Worm (Caenorhabditis elegans) whole organism, L4 larva: Measurements from ENCODE around the gene C07G1.7.

ENCODE experiments used
- D1046.2 ChIP-seq: fragments of 200-800 bp; sonication (Bioruptor generic); IDR thresholded peaks from 2 replicates; pipeline ENCODE4 v1.3.6; 2022; ENCODE audit warnings: missing genetic modification characterization, missing compliant biosample characterization
- F26F4.8 ChIP-seq: fragments of 200-800 bp; sonication (Bioruptor generic); conservative IDR thresholded peaks from 2 replicates; pipeline ENCODE4 v1.3.6; 2022; ENCODE audit warnings: missing genetic modification characterization, missing compliant biosample characterization
- F37D6.2 ChIP-seq: sonication (generic microtip); optimal IDR thresholded peaks from 2 replicates; lab custom pipeline; 2016; ENCODE audit warnings: mild to moderate bottlenecking, missing genetic modification characterization, missing compliant biosample characterization
- T20F7.1 ChIP-seq: fragments of 200-800 bp; sonication (Bioruptor generic); optimal IDR thresholded peaks from 2 replicates; lab custom pipeline; 2018; ENCODE audit warnings: mild to moderate bottlenecking, missing genetic modification characterization, missing compliant biosample characterization
- Y105C5A.15 ChIP-seq: fragments of 200-800 bp; sonication (Bioruptor generic); IDR thresholded peaks from 2 replicates; pipeline ENCODE4 v1.3.6; 2022; ENCODE audit warnings: missing genetic modification characterization, missing compliant biosample characterization
- Y5F2A.4 ChIP-seq: fragments of 200-800 bp; sonication (Bioruptor generic); optimal IDR thresholded peaks from 2 replicates; lab custom pipeline; 2018; ENCODE audit warnings: mild to moderate bottlenecking, missing genetic modification characterization, missing compliant biosample characterization
- ZK337.2 ChIP-seq: fragments of 200-800 bp; sonication (Bioruptor generic); IDR thresholded peaks from 2 replicates; pipeline ENCODE4 v1.3.6; 2022; ENCODE audit warnings: missing genetic modification reagents, missing genetic modification characterization, missing compliant biosample characterization
- ZK546.5 ChIP-seq, 2 experiments: sonication (generic microtip); optimal IDR thresholded peaks; 2 replicates each; lab custom pipeline; 2017; ENCODE audit warnings: missing biosample characterization in 2 of 2, missing genetic modification characterization in 2 of 2
- aha-1 ChIP-seq: fragments of 150-350 bp; peaks from one replicate; lab custom pipeline; 2014; ENCODE audit warnings: missing biosample characterization, missing genetic modification characterization
- aly-2 ChIP-seq: sonication (generic microtip); optimal IDR thresholded peaks from 2 replicates; lab custom pipeline; 2018; ENCODE audit warnings: missing biosample characterization, missing genetic modification characterization
- ceh-20 ChIP-seq: fragments of 200-800 bp; sonication (Bioruptor generic); IDR thresholded peaks from 2 replicates; pipeline ENCODE4 v1.3.6; 2022; ENCODE audit warnings: missing genetic modification reagents, missing genetic modification characterization, missing compliant biosample characterization
- ceh-28 ChIP-seq: fragments of 150-350 bp; optimal IDR thresholded peaks from 2 replicates; lab custom pipeline; 2014; ENCODE audit warnings: missing biosample characterization, missing genetic modification reagents, missing genetic modification characterization
- ceh-82 ChIP-seq: sonication (generic microtip); optimal IDR thresholded peaks from 2 replicates; lab custom pipeline; 2017; ENCODE audit warnings: missing biosample characterization, missing genetic modification characterization
- ces-1 ChIP-seq: fragments of 150-350 bp; sonication (generic microtip); optimal IDR thresholded peaks from 4 replicates; lab custom pipeline; 2014; ENCODE audit warnings: missing biosample characterization, missing genetic modification reagents, missing genetic modification characterization
- ctbp-1 ChIP-seq: fragments of 200-800 bp; sonication (Bioruptor generic); IDR thresholded peaks from 2 replicates; pipeline ENCODE4 v1.3.6; 2022; ENCODE audit warnings: missing genetic modification reagents, missing genetic modification characterization, missing compliant biosample characterization
- daf-12 ChIP-seq: fragments of 150-350 bp; optimal IDR thresholded peaks from 2 replicates; lab custom pipeline; 2014; ENCODE audit warnings: missing biosample characterization, missing genetic modification reagents, missing genetic modification characterization
- daf-16 ChIP-seq, 3 experiments: sonication (generic microtip); optimal IDR thresholded peaks; 2 replicates each; lab custom pipeline; 2016 to 2017; ENCODE audit warnings: missing genetic modification characterization in 3 of 3, missing genetic modification reagents in 3 of 3, mild to moderate bottlenecking in 2 of 3, missing compliant biosample characterization in 2 of 3, missing biosample characterization in 1 of 3, moderate library complexity in 1 of 3
- daf-19 ChIP-seq: fragments of 200-800 bp; sonication (Bioruptor generic); conservative IDR thresholded peaks from 2 replicates; pipeline ENCODE4 v1.3.6; 2022; ENCODE audit warnings: missing genetic modification characterization, missing compliant biosample characterization
- dmd-6 ChIP-seq: fragments of 200-800 bp; sonication (Bioruptor generic); IDR thresholded peaks from 2 replicates; pipeline ENCODE4 v1.3.6; 2022; ENCODE audit warnings: missing genetic modification reagents, missing genetic modification characterization, missing compliant biosample characterization
- egl-43 ChIP-seq: fragments of 200-800 bp; sonication (Bioruptor generic); IDR thresholded peaks from 2 replicates; pipeline ENCODE4 v1.3.6; 2022; ENCODE audit warnings: missing genetic modification reagents, missing genetic modification characterization, missing compliant biosample characterization
- hif-1 ChIP-seq, 2 experiments: sonication (generic microtip); optimal IDR thresholded peaks; 2 replicates each; lab custom pipeline; 2016 to 2017; ENCODE audit warnings: missing compliant biosample characterization in 2 of 2, missing genetic modification characterization in 2 of 2, missing genetic modification reagents in 2 of 2, missing genotype in 2 of 2, mild to moderate bottlenecking in 1 of 2
- hlh-30 ChIP-seq: sonication (generic microtip); optimal IDR thresholded peaks from 2 replicates; lab custom pipeline; 2017; ENCODE audit warnings: antibody characterized with exemption, mild to moderate bottlenecking, missing genetic modification characterization, missing compliant biosample characterization; ENCODE audit not compliant: insufficient read depth
- hmg-1.1 ChIP-seq: fragments of 200-800 bp; sonication (Bioruptor generic); IDR thresholded peaks from 2 replicates; pipeline ENCODE4 v1.3.6; 2022; ENCODE audit warnings: missing genetic modification reagents, missing genetic modification characterization, missing compliant biosample characterization
- lim-7 ChIP-seq: fragments of 200-800 bp; sonication (Bioruptor generic); IDR thresholded peaks from 2 replicates; pipeline ENCODE4 v1.3.6; 2022; ENCODE audit warnings: missing genetic modification characterization, missing compliant biosample characterization
- lin-13 ChIP-seq: fragments of 150-350 bp; optimal IDR thresholded peaks from 2 replicates; lab custom pipeline; 2014; ENCODE audit warnings: missing biosample characterization, missing genetic modification reagents, missing genetic modification characterization
- lsy-2 ChIP-seq, 2 experiments: fragments of 150-350 bp in 1 of 2; sonication (generic microtip) in 1 of 2; optimal IDR thresholded peaks; 2 replicates each; lab custom pipeline; 2014 to 2017; ENCODE audit warnings: missing biosample characterization in 2 of 2, missing genetic modification characterization in 2 of 2
- madf-5 ChIP-seq, 2 experiments: fragments of 200-800 bp; sonication (Bioruptor generic); IDR thresholded peaks; 2 replicates each; pipeline ENCODE4 v1.3.6; 2022; ENCODE audit warnings: missing compliant biosample characterization in 2 of 2, missing genetic modification characterization in 2 of 2
- mdl-1 ChIP-seq, 2 experiments: fragments of 150-350 bp in 1 of 2; sonication (generic microtip) in 1 of 2; optimal IDR thresholded peaks; 2 replicates each; lab custom pipeline; 2014 to 2017; ENCODE audit warnings: missing biosample characterization in 2 of 2, missing genetic modification characterization in 2 of 2
- mep-1 ChIP-seq: fragments of 150-350 bp; sonication (generic microtip); optimal IDR thresholded peaks from 3 replicates; lab custom pipeline; 2014; ENCODE audit warnings: missing biosample characterization, missing genetic modification characterization
- mes-2 ChIP-seq: sonication (generic microtip); optimal IDR thresholded peaks from 2 replicates; lab custom pipeline; 2016; ENCODE audit warnings: missing genotype, mild to moderate bottlenecking, missing genetic modification characterization, missing compliant biosample characterization; ENCODE audit not compliant: poor library complexity, severe bottlenecking
- mxl-2 ChIP-seq: fragments of 200-800 bp; sonication (Bioruptor generic); conservative IDR thresholded peaks from 2 replicates; pipeline ENCODE4 v1.3.6; 2022; ENCODE audit warnings: missing genetic modification reagents, missing genetic modification characterization, missing compliant biosample characterization
- mxl-3 ChIP-seq: fragments of 200-800 bp; sonication (Bioruptor generic); optimal IDR thresholded peaks from 2 replicates; lab custom pipeline; 2018; ENCODE audit warnings: mild to moderate bottlenecking, missing genetic modification characterization, missing compliant biosample characterization
- nhr-10 ChIP-seq: fragments of 150-350 bp; optimal IDR thresholded peaks from 2 replicates; lab custom pipeline; 2014; ENCODE audit warnings: missing biosample characterization, missing genetic modification characterization
- nhr-102 ChIP-seq: sonication (generic microtip); optimal IDR thresholded peaks from 2 replicates; lab custom pipeline; 2016; ENCODE audit warnings: mild to moderate bottlenecking, missing genetic modification characterization, moderate library complexity, missing compliant biosample characterization
- nhr-111 ChIP-seq: fragments of 200-800 bp; sonication (Bioruptor generic); optimal IDR thresholded peaks from 2 replicates; lab custom pipeline; 2018; ENCODE audit warnings: mild to moderate bottlenecking, missing genetic modification characterization, missing compliant biosample characterization
- nhr-28 ChIP-seq: fragments of 150-350 bp; optimal IDR thresholded peaks from 2 replicates; lab custom pipeline; 2014; ENCODE audit warnings: missing biosample characterization, missing genetic modification characterization
- nhr-41 ChIP-seq: fragments of 200-800 bp; sonication (Bioruptor generic); IDR thresholded peaks from 2 replicates; pipeline ENCODE4 v1.3.6; 2022; ENCODE audit warnings: missing genetic modification reagents, missing genetic modification characterization, missing compliant biosample characterization
- nhr-42 ChIP-seq: fragments of 200-800 bp; sonication (Bioruptor generic); IDR thresholded peaks from 2 replicates; pipeline ENCODE4 v1.3.6; 2022; ENCODE audit warnings: missing genetic modification characterization, missing compliant biosample characterization
- nhr-76 ChIP-seq: fragments of 150-350 bp; optimal IDR thresholded peaks from 2 replicates; lab custom pipeline; 2014; ENCODE audit warnings: missing biosample characterization, missing genetic modification characterization
- nhr-77 ChIP-seq: fragments of 150-350 bp; optimal IDR thresholded peaks from 2 replicates; lab custom pipeline; 2014; ENCODE audit warnings: missing biosample characterization, missing genetic modification characterization
- rbr-2 ChIP-seq: sonication (generic microtip); optimal IDR thresholded peaks from 2 replicates; lab custom pipeline; 2016; ENCODE audit warnings: missing genotype, missing genetic modification characterization, missing compliant biosample characterization
- saeg-2 ChIP-seq: fragments of 200-800 bp; sonication (Bioruptor generic); IDR thresholded peaks from 2 replicates; pipeline ENCODE4 v1.3.6; 2022; ENCODE audit warnings: missing genetic modification reagents, missing genetic modification characterization, missing compliant biosample characterization
- set-16 ChIP-seq: fragments of 200-800 bp; sonication (Bioruptor generic); IDR thresholded peaks from 2 replicates; pipeline ENCODE4 v1.3.6; 2022; ENCODE audit warnings: missing genetic modification reagents, missing genetic modification characterization, missing compliant biosample characterization
- spr-3 ChIP-seq: fragments of 200-800 bp; sonication (Bioruptor generic); optimal IDR thresholded peaks from 2 replicates; lab custom pipeline; 2018; ENCODE audit warnings: mild to moderate bottlenecking, missing genetic modification characterization, missing compliant biosample characterization
- tra-1 ChIP-seq: fragments of 200-800 bp; sonication (Bioruptor generic); IDR thresholded peaks from 2 replicates; pipeline ENCODE4 v1.3.6; 2022; ENCODE audit warnings: missing genetic modification reagents, missing genetic modification characterization, missing compliant biosample characterization
- unc-130 ChIP-seq: sonication (generic microtip); optimal IDR thresholded peaks from 2 replicates; lab custom pipeline; 2016; ENCODE audit warnings: missing genetic modification reagents, missing genetic modification characterization, missing compliant biosample characterization
- unc-62 ChIP-seq, 3 experiments: fragments of 150-350 bp in 1 of 3; sonication (generic microtip); optimal IDR thresholded peaks in 2 of 3; peaks in 1 of 3; 1 replicate in 1 of 3; 2 replicates in 2 of 3; lab custom pipeline; 2014 to 2017; ENCODE audit warnings: missing biosample characterization in 3 of 3, missing genetic modification characterization in 3 of 3, missing genetic modification reagents in 3 of 3, missing genotype in 1 of 3
- zag-1 ChIP-seq: fragments of 150-350 bp; optimal IDR thresholded peaks from 2 replicates; lab custom pipeline; 2014; ENCODE audit warnings: missing biosample characterization, missing genetic modification characterization
- ztf-7 ChIP-seq: fragments of 150-350 bp; optimal IDR thresholded peaks from 2 replicates; lab custom pipeline; 2014; ENCODE audit warnings: missing biosample characterization, missing genetic modification characterization

C07G1.7 gene

DNA sequence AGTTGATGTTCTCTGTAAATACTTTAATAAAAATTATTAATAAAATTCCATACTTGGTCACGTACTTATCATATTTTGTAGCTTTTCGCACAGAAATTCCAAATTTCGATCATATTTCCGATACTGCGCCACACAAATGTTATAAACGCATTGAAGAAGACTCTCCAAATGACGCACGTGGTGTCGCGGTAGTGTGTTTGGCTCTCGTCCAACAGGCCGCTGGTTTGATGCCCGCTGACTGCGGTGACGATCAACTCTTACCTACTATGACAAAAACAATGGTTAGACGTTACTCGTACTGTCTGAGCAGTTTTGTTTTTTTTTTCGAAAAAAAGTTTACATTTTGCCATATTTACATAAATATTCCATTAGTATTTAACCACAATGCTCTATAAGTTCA, 41.2 kb upstream of the C07G1.7 start:
- peak; percentile 33 for TF ChIP-seq F37D6.2 (tag; lab: Kevin White, UChicago)
- peak; percentile 98 for TF ChIP-seq F26F4.8 (GFP tag; lab: Robert Waterston, UW)
- no peak; the same call in 1 of the 2 replicates for TF ChIP-seq lim-7
- no peak for TF ChIP-seq set-16 (GFP tag; lab: Robert Waterston, UW)
- TF ChIP-seq D1046.2 (GFP tag; lab: Robert Waterston, UW) = peak; percentile 83; the same call in 1 of the 2 replicates
- peak in 1 of 2 experiments; percentile 67 for TF ChIP-seq lsy-2 (tag; optimal IDR thresholded peaks at IDR 0.05; lab: Kevin White, UChicago)
- no peak for TF ChIP-seq zag-1 (tag; lab: Kevin White, UChicago)
- no peak for TF ChIP-seq mes-2 (tag; lab: Kevin White, UChicago)
- TF ChIP-seq ZK337.2 = 0 out of 2 replicates have a peak, but pooled peaks have one; percentile 59
- peak; percentile 83 for TF ChIP-seq tra-1
- peak; percentile 84 for TF ChIP-seq nhr-102 (tag; lab: Kevin White, UChicago)
- TF ChIP-seq daf-16 (GFP tag; optimal IDR thresholded peaks at IDR 0.05; lab: Kevin White, UChicago) = peak; percentile 37 to 90
- TF ChIP-seq daf-16 (tag; optimal IDR thresholded peaks at IDR 0.05; lab: Kevin White, UChicago) = peak; percentile 76
- peak; percentile 72 for TF ChIP-seq mxl-2
- TF ChIP-seq Y105C5A.15 = peak; percentile 93; the same call in 1 of the 2 replicates
- peak; percentile 84 for TF ChIP-seq mep-1 (tag; lab: Kevin White, UChicago)
- TF ChIP-seq nhr-76 (tag; lab: Kevin White, UChicago) = no peak
- no peak for TF ChIP-seq ceh-28 (tag; lab: Kevin White, UChicago)
- peak; percentile 77 to 81; a peak in 2 of 4 replicates for TF ChIP-seq madf-5 (GFP tag; IDR thresholded peaks at IDR 0.05; lab: Robert Waterston, UW)
- no peak for TF ChIP-seq daf-12
- peak; percentile 1 to 71 for TF ChIP-seq mdl-1 (tag; optimal IDR thresholded peaks at IDR 0.05; lab: Kevin White, UChicago)
- TF ChIP-seq daf-19 (GFP tag; lab: Robert Waterston, UW) = peak; percentile 93
- TF ChIP-seq mxl-3 (GFP tag; lab: Kevin White, UChicago) = peak; percentile 64
- TF ChIP-seq aly-2 (tag; lab: Kevin White, UChicago) = no peak
- peak; percentile 78 for TF ChIP-seq dmd-6 (GFP tag; lab: Robert Waterston, UW)
- peak; percentile 78 for TF ChIP-seq nhr-41 (GFP tag; lab: Robert Waterston, UW)
- peak; percentile 80 for TF ChIP-seq unc-130 (GFP tag; lab: Kevin White, UChicago)
- peak; percentile 82 for TF ChIP-seq Y5F2A.4 (GFP tag; lab: Kevin White, UChicago)
- TF ChIP-seq hif-1 (tag; optimal IDR thresholded peaks at IDR 0.05; lab: Kevin White, UChicago) = peak in 1 of 2 experiments; percentile 54
- TF ChIP-seq nhr-28 = peak; percentile 24
- peak; percentile 6 for TF ChIP-seq nhr-77 (tag; lab: Kevin White, UChicago)
- TF ChIP-seq ZK546.5 (tag; optimal IDR thresholded peaks at IDR 0.05; lab: Kevin White, UChicago) = no peak
- peak; percentile 77 for TF ChIP-seq hlh-30 (tag; lab: Kevin White, UChicago)
- peak; percentile 79; the same call in 1 of the 2 replicates for TF ChIP-seq nhr-42
- no peak for TF ChIP-seq ces-1
- peak; percentile 81; the same call in 1 of the 2 replicates for TF ChIP-seq ceh-20 (GFP tag; lab: Robert Waterston, UW)
- TF ChIP-seq rbr-2 (tag; lab: Kevin White, UChicago) = peak; percentile 72
- TF ChIP-seq egl-43 (GFP tag; lab: Robert Waterston, UW) = no peak; the same call in 1 of the 2 replicates
- no peak for TF ChIP-seq ztf-7 (tag; lab: Kevin White, UChicago)
- peak; percentile 58 for TF ChIP-seq T20F7.1 (GFP tag; lab: Kevin White, UChicago)
- TF ChIP-seq lin-13 = peak; percentile 79
- TF ChIP-seq unc-62 (GFP tag; optimal IDR thresholded peaks at IDR 0.05 in 1 of 2; lab: Kevin White, UChicago) = no peak
- TF ChIP-seq unc-62 (tag; optimal IDR thresholded peaks at IDR 0.05; lab: Kevin White, UChicago) = no peak
- TF ChIP-seq nhr-10 = no peak
- 0 out of 2 replicates have a peak, but pooled peaks have one; percentile 54 for TF ChIP-seq saeg-2 (GFP tag; lab: Robert Waterston, UW)
- peak; percentile 55 for TF ChIP-seq nhr-111 (GFP tag; lab: Kevin White, UChicago)
- TF ChIP-seq spr-3 (GFP tag; lab: Kevin White, UChicago) = peak; percentile 58
- TF ChIP-seq hmg-1.1 (GFP tag; lab: Robert Waterston, UW) = peak; percentile 86
- no peak for TF ChIP-seq ceh-82
- no peak; the same call in 1 of the 2 replicates for TF ChIP-seq ctbp-1 (GFP tag; lab: Robert Waterston, UW)
- peak; percentile 95 for TF ChIP-seq aha-1 (tag; lab: Kevin White, UChicago)
